Fruit fly (Drosophila melanogaster) whole organism, prepupa: ENCODE results near the gene CG43345.
A peak's percentile ranks its signal among the peaks of the same experiment; 100 is the strongest.

ENCODE experiments used
- Blimp-1 ChIP-seq: fragments of 200-800 bp; sonication (Bioruptor generic); optimal IDR thresholded peaks from 3 replicates; lab custom pipeline; 2017; ENCODE audit warnings: missing biosample characterization, missing genetic modification characterization, mild to moderate bottlenecking, moderate library complexity, missing genetic modification reagents
- CG10669 ChIP-seq: fragments of 200-800 bp; sonication (Bioruptor generic); optimal IDR thresholded peaks from 3 replicates; lab custom pipeline; 2018; ENCODE audit warnings: missing biosample characterization, mild to moderate bottlenecking, missing genetic modification characterization, moderate library complexity
- CG11294 ChIP-seq: fragments of 200-800 bp; sonication (Bioruptor generic); IDR thresholded peaks from 2 replicates; pipeline ENCODE4 v1.3.6; 2022; ENCODE audit warnings: missing biosample characterization, missing genetic modification characterization
- CG15336 ChIP-seq: fragments of 200-800 bp; sonication (Bioruptor generic); IDR thresholded peaks from 2 replicates; pipeline ENCODE4 v1.3.6; 2022; ENCODE audit warnings: missing biosample characterization, missing genetic modification characterization
- CG1621 ChIP-seq: fragments of 200-800 bp; sonication (Bioruptor generic); optimal IDR thresholded peaks from 3 replicates; lab custom pipeline; 2018; ENCODE audit warnings: missing biosample characterization, mild to moderate bottlenecking, missing genetic modification characterization
- CG3032 ChIP-seq: fragments of 200-800 bp; optimal IDR thresholded peaks from 2 replicates; lab custom pipeline; 2019; ENCODE audit warnings: missing biosample characterization, mild to moderate bottlenecking, missing genetic modification characterization, moderate library complexity
- CG31627 ChIP-seq: fragments of 200-800 bp; sonication (Bioruptor generic); optimal IDR thresholded peaks from 3 replicates; lab custom pipeline; 2016; ENCODE audit warnings: missing biosample characterization, missing genetic modification characterization
- CG34406 ChIP-seq: fragments of 200-800 bp; sonication (Bioruptor generic); optimal IDR thresholded peaks from 3 replicates; lab custom pipeline; 2016; ENCODE audit warnings: missing biosample characterization, missing genetic modification characterization
- CG3919 ChIP-seq: fragments of 200-800 bp; sonication (Bioruptor generic); optimal IDR thresholded peaks from 3 replicates; lab custom pipeline; 2016; ENCODE audit warnings: missing biosample characterization, missing genetic modification characterization
- CG4318 ChIP-seq: fragments of 200-800 bp; sonication (Bioruptor generic); optimal IDR thresholded peaks from 3 replicates; lab custom pipeline; 2017; ENCODE audit warnings: missing biosample characterization, mild to moderate bottlenecking, missing genetic modification characterization
- CG6163 ChIP-seq: fragments of 200-800 bp; sonication (Bioruptor generic); IDR thresholded peaks from 3 replicates; pipeline ENCODE4 v1.3.6; 2022; ENCODE audit warnings: missing biosample characterization, missing genetic modification characterization
- CG6276 ChIP-seq: fragments of 200-800 bp; sonication (Bioruptor generic); optimal IDR thresholded peaks from 2 replicates; lab custom pipeline; 2017; ENCODE audit warnings: missing biosample characterization, mild to moderate bottlenecking, missing genetic modification characterization
- CG6792 ChIP-seq: fragments of 200-800 bp; sonication (Bioruptor generic); optimal IDR thresholded peaks from 3 replicates; lab custom pipeline; 2016; ENCODE audit warnings: missing biosample characterization, missing genetic modification characterization
- CG6854 ChIP-seq: fragments of 200-800 bp; sonication (Bioruptor generic); optimal IDR thresholded peaks from 2 replicates; lab custom pipeline; 2017; ENCODE audit warnings: missing biosample characterization, mild to moderate bottlenecking, missing genetic modification characterization
- CG8119 ChIP-seq: fragments of 200-800 bp; sonication (Bioruptor generic); IDR thresholded peaks from 3 replicates; pipeline ENCODE4 v1.3.6; 2022; ENCODE audit warnings: missing biosample characterization, missing genetic modification characterization
- CG8319 ChIP-seq: fragments of 200-800 bp; sonication (Bioruptor generic); optimal IDR thresholded peaks from 3 replicates; lab custom pipeline; 2016; ENCODE audit warnings: missing biosample characterization, missing genetic modification characterization
- CG8632 ChIP-seq: fragments of 200-800 bp; sonication (Bioruptor generic); optimal IDR thresholded peaks from 3 replicates; lab custom pipeline; 2016; ENCODE audit warnings: missing biosample characterization, missing genetic modification characterization
- CG9139 ChIP-seq: fragments of 200-800 bp; sonication (Bioruptor generic); optimal IDR thresholded peaks from 3 replicates; lab custom pipeline; 2017; ENCODE audit warnings: missing biosample characterization, mild to moderate bottlenecking, missing genetic modification characterization
- Eip75B ChIP-seq: fragments of 200-800 bp; sonication (Bioruptor generic); optimal IDR thresholded peaks from 3 replicates; lab custom pipeline; 2016; ENCODE audit warnings: missing biosample characterization, missing genetic modification characterization
- Eip78C ChIP-seq: fragments of 200-800 bp; sonication (Bioruptor generic); peaks from one replicate; lab custom pipeline; 2016; ENCODE audit warnings: missing biosample characterization, missing genetic modification characterization
- Gug ChIP-seq: fragments of 200-800 bp; sonication (Bioruptor generic); IDR thresholded peaks from 2 replicates; pipeline ENCODE4 v1.3.6; 2022; ENCODE audit warnings: missing biosample characterization, missing genetic modification characterization
- Hr38 ChIP-seq: sonication (Bioruptor generic); optimal IDR thresholded peaks from 2 replicates; lab custom pipeline; 2016; ENCODE audit warnings: missing biosample characterization, missing genetic modification characterization
- Hr39 ChIP-seq: fragments of 200-800 bp; sonication (Bioruptor generic); optimal IDR thresholded peaks from 2 replicates; lab custom pipeline; 2016; ENCODE audit warnings: missing biosample characterization, missing genetic modification characterization
- Hr4 ChIP-seq: fragments of 200-800 bp; sonication (Bioruptor generic); optimal IDR thresholded peaks from 3 replicates; lab custom pipeline; 2016; ENCODE audit warnings: missing biosample characterization, missing genetic modification characterization
- Met ChIP-seq: fragments of 200-800 bp; sonication (Bioruptor generic); optimal IDR thresholded peaks from 3 replicates; lab custom pipeline; 2016; ENCODE audit warnings: missing biosample characterization, missing genetic modification characterization
- OdsH ChIP-seq: fragments of 200-800 bp; sonication (Bioruptor generic); optimal IDR thresholded peaks from 3 replicates; lab custom pipeline; 2016; ENCODE audit warnings: missing biosample characterization, missing genetic modification characterization
- Sox14 ChIP-seq: fragments of 200-800 bp; sonication (Bioruptor generic); optimal IDR thresholded peaks from 3 replicates; lab custom pipeline; 2016; ENCODE audit warnings: missing biosample characterization, missing genetic modification characterization
- Sox15 ChIP-seq: fragments of 200-800 bp; sonication (Bioruptor generic); optimal IDR thresholded peaks from 3 replicates; lab custom pipeline; 2016; ENCODE audit warnings: missing biosample characterization, missing genetic modification characterization
- achi ChIP-seq: fragments of 200-800 bp; sonication (Bioruptor generic); optimal IDR thresholded peaks from 3 replicates; lab custom pipeline; 2016; ENCODE audit warnings: missing biosample characterization, missing genetic modification characterization
- acj6 ChIP-seq: fragments of 200-800 bp; sonication (Bioruptor generic); optimal IDR thresholded peaks from 3 replicates; lab custom pipeline; 2016; ENCODE audit warnings: missing biosample characterization, missing genetic modification characterization
- cyc ChIP-seq: fragments of 200-800 bp; sonication (Bioruptor generic); optimal IDR thresholded peaks from 3 replicates; lab custom pipeline; 2016; ENCODE audit warnings: missing biosample characterization, missing genetic modification characterization
- dac ChIP-seq: fragments of 200-800 bp; sonication (Bioruptor generic); optimal IDR thresholded peaks from 2 replicates; lab custom pipeline; 2017; ENCODE audit warnings: missing biosample characterization, mild to moderate bottlenecking, missing genetic modification characterization
- dsx ChIP-seq: fragments of 200-800 bp; optimal IDR thresholded peaks from 3 replicates; lab custom pipeline; 2019; ENCODE audit warnings: missing biosample characterization, mild to moderate bottlenecking, missing genetic modification characterization, moderate library complexity; ENCODE audit not compliant: poor library complexity, severe bottlenecking
- eg ChIP-seq: fragments of 200-800 bp; sonication (Bioruptor generic); IDR thresholded peaks from 3 replicates; pipeline ENCODE4 v1.3.6; 2022; ENCODE audit warnings: missing biosample characterization, missing genetic modification characterization
- esn ChIP-seq: fragments of 200-800 bp; sonication (Bioruptor generic); optimal IDR thresholded peaks from 2 replicates; lab custom pipeline; 2016; ENCODE audit warnings: missing biosample characterization, mild to moderate bottlenecking, missing genetic modification characterization, moderate library complexity
- fd59A ChIP-seq: fragments of 200-800 bp; sonication (Bioruptor generic); optimal IDR thresholded peaks from 2 replicates; lab custom pipeline; 2017; ENCODE audit warnings: missing biosample characterization, mild to moderate bottlenecking, missing genetic modification characterization, missing genetic modification reagents
- fkh ChIP-seq: fragments of 200-800 bp; sonication (Bioruptor generic); optimal IDR thresholded peaks from 3 replicates; lab custom pipeline; 2017; ENCODE audit warnings: missing biosample characterization, mild to moderate bottlenecking, missing genetic modification characterization, moderate library complexity
- lz ChIP-seq: fragments of 200-800 bp; sonication (Bioruptor generic); optimal IDR thresholded peaks from 3 replicates; lab custom pipeline; 2016; ENCODE audit warnings: missing biosample characterization, missing genetic modification characterization
- net ChIP-seq: fragments of 200-800 bp; sonication (Bioruptor generic); optimal IDR thresholded peaks from 3 replicates; lab custom pipeline; 2016; ENCODE audit warnings: missing biosample characterization, missing genetic modification characterization
- pdm3 ChIP-seq: fragments of 200-800 bp; sonication (Bioruptor generic); optimal IDR thresholded peaks from 3 replicates; lab custom pipeline; 2016; ENCODE audit warnings: missing biosample characterization, missing genetic modification characterization
- salr ChIP-seq, 2 experiments: fragments of 200-800 bp; sonication (Bioruptor generic); optimal IDR thresholded peaks; 3 replicates each; lab custom pipeline; 2016 to 2018; ENCODE audit warnings: missing biosample characterization in 2 of 2, missing genetic modification characterization in 2 of 2, mild to moderate bottlenecking in 1 of 2
- spab ChIP-seq: fragments of 200-800 bp; sonication (Bioruptor generic); optimal IDR thresholded peaks from 2 replicates; lab custom pipeline; 2017; ENCODE audit warnings: missing biosample characterization, mild to moderate bottlenecking, missing genetic modification characterization, missing genetic modification reagents
- ss ChIP-seq, 2 experiments: fragments of 200-800 bp; sonication (Bioruptor generic); optimal IDR thresholded peaks; 2 replicates in 1 of 2; 3 replicates in 1 of 2; lab custom pipeline; 2017 to 2018; ENCODE audit warnings: mild to moderate bottlenecking in 2 of 2, missing biosample characterization in 2 of 2, missing genetic modification characterization in 2 of 2, moderate library complexity in 1 of 2
- svp ChIP-seq: fragments of 200-800 bp; sonication (Bioruptor generic); peaks from one replicate; lab custom pipeline; 2016; ENCODE audit warnings: missing biosample characterization, missing genetic modification characterization
- topi ChIP-seq: fragments of 200-800 bp; sonication (Bioruptor generic); optimal IDR thresholded peaks from 3 replicates; lab custom pipeline; 2016; ENCODE audit warnings: missing biosample characterization, missing genetic modification characterization
- vri ChIP-seq: fragments of 200-800 bp; sonication (Bioruptor generic); optimal IDR thresholded peaks from 3 replicates; lab custom pipeline; 2016; ENCODE audit warnings: missing biosample characterization, mild to moderate bottlenecking, missing genetic modification characterization

The CG43345 gene

dm6 chr2L:21163311-21163842 is 5.0 kb downstream of the CG43345 start, which contains the start of gene Noc2 (continued):
- TF ChIP-seq fd59A (GFP tag; lab: Kevin White, UChicago) (no peak), Sox15 (GFP tag; lab: Kevin White, UChicago) (peak; percentile 41), CG15336 (GFP tag; lab: Robert Waterston, UW) (no peak), CG8632 (GFP tag; lab: Kevin White, UChicago) (peak; percentile 25), eg (GFP tag; lab: Robert Waterston, UW) (peak; percentile 71), Gug (GFP tag; lab: Robert Waterston, UW) (0 out of 2 replicates have a peak, but pooled peaks have one; percentile 20), Met (peak; percentile 52), svp (GFP tag; lab: Kevin White, UChicago) (no peak), Sox14 (peak; percentile 36)
- TF ChIP-seq, all 60 proteins: peak for 36

DNA sequence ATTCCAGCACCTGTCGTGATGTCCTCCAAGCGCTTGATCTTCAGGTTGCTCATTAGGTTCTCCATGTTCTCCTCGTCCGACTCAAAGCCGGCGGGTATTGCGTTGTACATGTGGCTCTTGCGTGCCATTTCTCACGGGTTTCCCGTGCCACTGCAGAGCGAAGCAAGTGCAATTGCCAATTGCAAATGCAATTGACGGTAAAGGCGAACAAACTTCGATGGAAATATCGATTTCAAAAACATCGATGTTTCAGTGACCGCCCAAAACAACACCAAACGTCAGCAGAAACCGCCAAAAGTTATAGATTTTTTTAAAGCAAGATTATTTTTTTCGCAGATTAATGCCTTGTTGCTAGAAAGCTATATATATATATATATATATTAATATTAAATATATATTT is 5.5 kb downstream of the CG43345 start, which contains the start of gene Nbr:
TSS of gene Nbr (minus strand) at position 209 of the 400 bp plus-strand sequence.
- TF ChIP-seq CG6792 (GFP tag; lab: Kevin White, UChicago): no peak
- TF ChIP-seq CG6163: 0 out of 3 replicates have a peak, but pooled peaks have one; percentile 14
- TF ChIP-seq CG3032 (tag; lab: Kevin White, UChicago): no peak

- TF ChIP-seq dac (peak; percentile 87), Eip75B (peak; percentile 94), CG6854 (GFP tag; lab: Kevin White, UChicago) (peak; percentile 87), ss (GFP tag; optimal IDR thresholded peaks at IDR 0.05; lab: Kevin White, UChicago) (peak; percentile 78 to 89), vri (peak; percentile 94), topi (GFP tag; lab: Kevin White, UChicago) (peak; percentile 94), net (GFP tag; lab: Kevin White, UChicago) (peak; percentile 95), pdm3 (GFP tag; lab: Kevin White, UChicago) (peak; percentile 95), CG11294 (peak; percentile 86), Gug (GFP tag; lab: Robert Waterston, UW) (peak; percentile 88), OdsH (peak; percentile 97), salr (GFP tag; optimal IDR thresholded peaks at IDR 0.05; lab: Kevin White, UChicago) (peak; percentile 82 to 91), CG3919 (GFP tag; lab: Kevin White, UChicago) (peak; percentile 96), Blimp-1 (peak; percentile 76), acj6 (GFP tag; lab: Kevin White, UChicago) (peak; percentile 97), CG9139 (GFP tag; lab: Kevin White, UChicago) (peak; percentile 80), spab (peak; percentile 82), Hr39 (GFP tag; lab: Kevin White, UChicago) (peak; percentile 94), CG31627 (GFP tag; lab: Kevin White, UChicago) (peak; percentile 94), Sox15 (GFP tag; lab: Kevin White, UChicago) (peak; percentile 84), fkh (peak; percentile 80), dsx (GFP tag; lab: Kevin White, UChicago) (peak; percentile 88), CG10669 (GFP tag; lab: Kevin White, UChicago) (peak; percentile 89), CG3032 (tag; lab: Kevin White, UChicago) (peak; percentile 93), esn (GFP tag; lab: Kevin White, UChicago) (peak; percentile 97), CG4318 (GFP tag; lab: Kevin White, UChicago) (peak; percentile 85), cyc (GFP tag; lab: Kevin White, UChicago) (peak; percentile 93), Hr38 (peak; percentile 52), CG6792 (GFP tag; lab: Kevin White, UChicago) (peak; percentile 94), Eip78C (GFP tag; lab: Kevin White, UChicago) (peak; percentile 99), fd59A (GFP tag; lab: Kevin White, UChicago) (peak; percentile 82), CG6276 (no peak), CG8319 (GFP tag; lab: Kevin White, UChicago) (peak; percentile 90), eg (GFP tag; lab: Robert Waterston, UW) (peak; percentile 95), CG8632 (GFP tag; lab: Kevin White, UChicago) (peak; percentile 95), CG8119 (GFP tag; lab: Robert Waterston, UW) (peak; percentile 88; the same call in 2 of the 3 replicates), CG34406 (peak; percentile 95), Hr4 (peak; percentile 93), achi (GFP tag; lab: Kevin White, UChicago) (peak; percentile 98), lz (peak; percentile 94), CG1621 (tag; lab: Kevin White, UChicago) (peak; percentile 87)
Measured at dm6 chr2L:21158554-21158953, 9.8 kb downstream of the CG43345 start, which contains the start of the genes Coq3 and Pld3. Gene Coq3, minus strand, starts transcription at chr2L:21158611. Gene Pld3, plus strand, starts transcription at chr2L:21158847.
